Fruit fly (Drosophila melanogaster) Kc167 (cell line): ENCODE data around the gene CG43333.

Source experiments
- Myc ChIP-seq: fragments of >200 bp; optimal IDR thresholded peaks from 2 replicates; lab custom pipeline; 2017; ENCODE audit warnings: missing external identifiers
- Sin3A ChIP-seq: fragments of >200 bp; optimal IDR thresholded peaks from 2 replicates; lab custom pipeline; 2018; ENCODE audit warnings: missing external identifiers
- h ChIP-seq: fragments of >200 bp; optimal IDR thresholded peaks from 3 replicates; lab custom pipeline; 2018; ENCODE audit warnings: missing external identifiers
- insv ChIP-seq: fragments of >200 bp; optimal IDR thresholded peaks from 3 replicates; lab custom pipeline; 2018; ENCODE audit warnings: missing external identifiers
- psq ChIP-seq: fragments of >200 bp; optimal IDR thresholded peaks from 2 replicates; lab custom pipeline; 2017; ENCODE audit warnings: missing external identifiers
- ttk ChIP-seq: sonication (Bioruptor generic); optimal IDR thresholded peaks from 2 replicates; lab custom pipeline; 2017; ENCODE audit warnings: missing external identifiers

CG43333 gene

DNA sequence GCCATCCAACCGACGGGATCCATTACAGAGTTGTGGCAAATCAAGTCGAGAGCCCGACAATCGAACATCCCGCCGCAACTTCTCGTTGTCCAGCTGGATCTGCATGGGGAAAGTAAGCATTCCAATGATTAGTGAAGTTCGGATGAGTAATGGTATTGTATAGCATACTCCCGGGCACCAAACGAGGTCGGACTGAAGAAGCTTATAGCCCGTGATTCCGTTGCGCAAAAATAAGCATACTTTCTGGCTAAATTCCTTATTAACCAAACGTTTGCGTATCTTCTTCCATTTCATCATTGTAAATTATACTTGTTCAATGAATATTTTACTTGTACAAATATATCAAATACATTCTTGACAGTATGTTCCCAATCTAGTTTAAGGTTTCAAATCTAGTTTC is 16.7 kb upstream of the CG43333 start:
- TF ChIP-seq h (lab: Kevin White, UChicago) (no peak), insv (lab: Kevin White, UChicago) (no peak), psq (lab: Kevin White, UChicago) (no peak), Myc (lab: Kevin White, UChicago) (no peak), Sin3A (lab: Kevin White, UChicago) (no peak), ttk (lab: Kevin White, UChicago) (no peak)

DNA sequence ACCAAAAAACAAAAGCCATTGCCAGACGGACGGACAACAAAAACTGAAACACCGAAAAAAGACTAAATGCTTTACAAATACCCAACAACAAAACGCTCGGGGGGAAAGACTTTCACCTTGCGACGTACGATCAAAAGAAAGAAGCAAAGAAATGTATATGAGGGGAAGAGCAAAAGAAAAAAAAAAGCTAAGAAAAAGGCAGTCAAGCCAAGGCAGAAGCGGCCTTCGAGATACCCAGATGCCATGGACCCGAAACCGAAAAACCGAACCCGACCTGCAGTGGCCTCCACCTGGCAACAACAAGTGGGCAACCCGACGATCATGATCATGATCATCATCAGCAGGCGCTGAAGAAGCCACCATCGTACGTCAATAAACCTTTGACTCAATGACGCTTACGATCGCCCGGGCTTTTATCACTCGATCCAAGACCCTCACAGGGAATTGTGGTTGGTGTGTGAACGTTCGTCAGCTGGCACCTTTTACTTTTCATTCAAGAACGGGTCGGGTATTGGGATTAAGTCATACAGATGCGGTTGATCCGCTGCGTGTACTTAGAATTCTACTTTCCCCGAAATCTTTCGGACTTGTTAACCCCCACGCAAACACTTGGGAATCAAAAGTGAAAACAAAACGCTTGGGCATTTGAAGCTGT is 2.5 kb upstream of the CG43333 start:
- TF ChIP-seq insv (lab: Kevin White, UChicago) (no peak), Sin3A (lab: Kevin White, UChicago) (no peak), psq (lab: Kevin White, UChicago) (no peak), h (lab: Kevin White, UChicago) (no peak)

- TF ChIP-seq Myc (lab: Kevin White, UChicago) (no peak), h (lab: Kevin White, UChicago) (no peak), insv (lab: Kevin White, UChicago) (no peak), Sin3A (lab: Kevin White, UChicago) (no peak), psq (lab: Kevin White, UChicago) (no peak), ttk (lab: Kevin White, UChicago) (no peak)
Observed at dm6 chr2L:14181839-14182238, 1.4 kb upstream of the CG43333 start.

- TF ChIP-seq Myc (lab: Kevin White, UChicago) (no peak), ttk (lab: Kevin White, UChicago) (no peak), h (lab: Kevin White, UChicago) (no peak), psq (lab: Kevin White, UChicago) (no peak), Sin3A (lab: Kevin White, UChicago) (no peak), insv (lab: Kevin White, UChicago) (no peak)
Observed at dm6 chr2L:14179409-14179808, 1.1 kb downstream of the CG43333 start.

- TF ChIP-seq h (lab: Kevin White, UChicago) (no peak), psq (lab: Kevin White, UChicago) (no peak), insv (lab: Kevin White, UChicago) (no peak), Sin3A (lab: Kevin White, UChicago) (no peak), ttk (lab: Kevin White, UChicago) (no peak), Myc (lab: Kevin White, UChicago) (no peak)
Observed at dm6 chr2L:14177407-14177987, 3.0 kb downstream of the CG43333 start.

DNA sequence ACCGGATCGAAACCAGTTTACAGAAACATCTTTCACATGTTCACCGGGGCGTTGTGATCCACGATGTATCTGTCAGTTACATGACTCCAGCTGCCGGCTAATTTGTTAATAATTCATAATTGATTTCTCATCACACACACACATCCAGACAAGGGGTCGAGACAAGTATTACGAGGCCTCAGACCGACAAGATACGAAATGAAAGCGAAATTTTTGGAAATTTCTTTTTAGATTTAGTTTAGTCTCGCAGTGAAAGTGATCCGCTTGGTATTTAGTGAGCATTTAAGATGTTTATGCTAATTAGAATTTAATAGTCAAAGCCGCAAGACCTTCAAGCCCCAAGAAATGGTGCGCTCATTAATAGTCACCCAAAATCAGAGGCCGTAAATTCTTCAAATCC is 10.8 kb downstream of the CG43333 start:
- TF ChIP-seq psq (lab: Kevin White, UChicago) (no peak), Myc (lab: Kevin White, UChicago) (no peak), insv (lab: Kevin White, UChicago) (no peak), Sin3A (lab: Kevin White, UChicago) (no peak), h (lab: Kevin White, UChicago) (no peak)

DNA sequence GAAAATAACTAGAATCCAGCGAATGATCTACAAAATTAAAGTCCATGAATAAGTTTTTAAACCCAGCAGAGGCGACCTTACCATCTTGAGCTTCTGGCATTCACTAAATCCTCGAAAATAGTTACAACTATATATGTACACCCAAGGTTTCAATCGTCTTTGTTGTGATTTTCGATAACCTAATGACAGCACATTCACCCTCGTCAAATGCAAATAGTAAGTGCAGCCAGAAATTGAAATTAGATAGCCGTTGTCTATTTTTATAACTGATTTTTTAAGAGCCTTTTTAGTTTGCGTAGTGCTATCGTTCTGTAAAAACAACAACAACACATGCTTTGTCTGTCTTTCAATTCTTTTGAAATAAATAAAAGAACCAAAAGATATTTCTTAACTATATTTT is 17.4 kb downstream of the CG43333 start, which contains the start of gene CG43332:
Gene CG43332, minus strand, starts transcription at position 101 of the 400 bp plus-strand sequence.
- TF ChIP-seq h (lab: Kevin White, UChicago) (no peak), ttk (lab: Kevin White, UChicago) (no peak), psq (lab: Kevin White, UChicago) (no peak)

dm6 chr2L:14160887-14161286 is 19.6 kb downstream of the CG43333 start:
- TF ChIP-seq insv (lab: Kevin White, UChicago): no peak
- TF ChIP-seq h (lab: Kevin White, UChicago): no peak
- TF ChIP-seq ttk (lab: Kevin White, UChicago): no peak
- TF ChIP-seq psq (lab: Kevin White, UChicago): no peak
- no peak for TF ChIP-seq Myc (lab: Kevin White, UChicago)
- TF ChIP-seq Sin3A (lab: Kevin White, UChicago): no peak

- TF ChIP-seq ttk (lab: Kevin White, UChicago) (no peak), Myc (lab: Kevin White, UChicago) (no peak), insv (lab: Kevin White, UChicago) (no peak), psq (lab: Kevin White, UChicago) (no peak), h (lab: Kevin White, UChicago) (no peak), Sin3A (lab: Kevin White, UChicago) (no peak)
Observed at dm6 chr2L:14157993-14158392, 22.5 kb downstream of the CG43333 start.

DNA sequence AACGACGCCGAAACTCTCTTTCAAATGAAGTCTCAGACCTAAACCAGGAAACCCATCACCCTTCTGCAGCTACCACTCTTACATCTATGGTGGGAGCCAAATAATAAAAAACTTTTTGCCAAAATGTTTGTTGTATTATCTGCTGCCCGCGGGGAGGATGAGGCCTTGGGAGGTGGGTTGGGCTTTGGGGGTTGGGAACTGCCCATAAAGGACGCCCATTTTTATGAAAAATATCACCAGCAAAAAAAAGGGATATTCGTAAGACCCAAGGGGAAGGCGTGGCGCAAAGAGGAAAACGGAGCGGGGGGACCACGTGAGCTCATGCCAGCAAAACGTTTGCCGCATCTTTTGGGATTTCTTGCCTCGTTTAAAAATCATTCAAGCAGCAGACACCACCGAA is 34.1 kb downstream of the CG43333 start:
- TF ChIP-seq psq (lab: Kevin White, UChicago) (no peak), Myc (lab: Kevin White, UChicago) (no peak), h (lab: Kevin White, UChicago) (no peak), Sin3A (lab: Kevin White, UChicago) (no peak), ttk (lab: Kevin White, UChicago) (no peak), insv (lab: Kevin White, UChicago) (no peak)

- TF ChIP-seq Myc (lab: Kevin White, UChicago) (no peak), psq (lab: Kevin White, UChicago) (no peak), h (lab: Kevin White, UChicago) (no peak), insv (lab: Kevin White, UChicago) (no peak), Sin3A (lab: Kevin White, UChicago) (no peak), ttk (lab: Kevin White, UChicago) (no peak)
Observed at dm6 chr2L:14142842-14143241, 37.6 kb downstream of the CG43333 start.
